Worm (Caenorhabditis elegans) whole organism, L4 larva: ENCODE data around the gene F13D11.4.

Source experiments
- F49E8.2 ChIP-seq: sonication (generic microtip); optimal IDR thresholded peaks from 2 replicates; lab custom pipeline; 2016; ENCODE audit warnings: missing compliant biosample characterization, mild to moderate bottlenecking, missing genetic modification characterization, borderline replicate concordance
- ceh-28 ChIP-seq: fragments of 150-350 bp; optimal IDR thresholded peaks from 2 replicates; lab custom pipeline; 2014; ENCODE audit warnings: missing biosample characterization, missing genetic modification reagents, missing genetic modification characterization
- ctbp-1 ChIP-seq: fragments of 200-800 bp; sonication (Bioruptor generic); IDR thresholded peaks from 2 replicates; pipeline ENCODE4 v1.3.6; 2022; ENCODE audit warnings: missing genetic modification reagents, missing genetic modification characterization, missing compliant biosample characterization
- egl-27 ChIP-seq: sonication (generic microtip); optimal IDR thresholded peaks from 3 replicates; lab custom pipeline; 2017; ENCODE audit warnings: missing biosample characterization, missing genetic modification reagents, missing genetic modification characterization
- fos-1 ChIP-seq: fragments of 150-350 bp; optimal IDR thresholded peaks from 2 replicates; lab custom pipeline; 2014; ENCODE audit warnings: missing biosample characterization, missing genetic modification characterization
- hlh-30 ChIP-seq: sonication (generic microtip); optimal IDR thresholded peaks from 2 replicates; lab custom pipeline; 2017; ENCODE audit warnings: antibody characterized with exemption, mild to moderate bottlenecking, missing genetic modification characterization, missing compliant biosample characterization; ENCODE audit not compliant: insufficient read depth
- lsy-2 ChIP-seq, 2 experiments: fragments of 150-350 bp in 1 of 2; sonication (generic microtip) in 1 of 2; optimal IDR thresholded peaks; 2 replicates each; lab custom pipeline; 2014 to 2017; ENCODE audit warnings: missing biosample characterization in 2 of 2, missing genetic modification characterization in 2 of 2
- madf-5 ChIP-seq, 2 experiments: fragments of 200-800 bp; sonication (Bioruptor generic); IDR thresholded peaks; 2 replicates each; pipeline ENCODE4 v1.3.6; 2022; ENCODE audit warnings: missing compliant biosample characterization in 2 of 2, missing genetic modification characterization in 2 of 2
- madf-9 ChIP-seq: fragments of 200-800 bp; sonication (Bioruptor generic); conservative IDR thresholded peaks from 2 replicates; pipeline ENCODE4 v1.3.6; 2022; ENCODE audit warnings: missing genetic modification reagents, missing genetic modification characterization, missing compliant biosample characterization
- nhr-41 ChIP-seq: fragments of 200-800 bp; sonication (Bioruptor generic); IDR thresholded peaks from 2 replicates; pipeline ENCODE4 v1.3.6; 2022; ENCODE audit warnings: missing genetic modification reagents, missing genetic modification characterization, missing compliant biosample characterization
- snpc-4 ChIP-seq: fragments of 150-350 bp; optimal IDR thresholded peaks from 2 replicates; lab custom pipeline; 2014; ENCODE audit warnings: missing biosample characterization, missing genetic modification characterization
- zag-1 ChIP-seq: fragments of 150-350 bp; optimal IDR thresholded peaks from 2 replicates; lab custom pipeline; 2014; ENCODE audit warnings: missing biosample characterization, missing genetic modification characterization
- zfp-2 ChIP-seq: sonication (generic microtip); optimal IDR thresholded peaks from 2 replicates; lab custom pipeline; 2016; ENCODE audit warnings: mild to moderate bottlenecking, missing genetic modification characterization, missing compliant biosample characterization

- TF ChIP-seq ctbp-1 (GFP tag; lab: Robert Waterston, UW) (no peak), egl-27 (tag; lab: Kevin White, UChicago) (no peak), hlh-30 (no peak), nhr-41 (GFP tag; lab: Robert Waterston, UW) (no peak), snpc-4 (tag; lab: Kevin White, UChicago) (no peak), fos-1 (tag; lab: Kevin White, UChicago) (no peak), zfp-2 (no peak), lsy-2 (tag; optimal IDR thresholded peaks at IDR 0.05; lab: Kevin White, UChicago) (no peak), zag-1 (no peak), F49E8.2 (tag; lab: Kevin White, UChicago) (no peak), madf-9 (no peak), ceh-28 (tag; lab: Kevin White, UChicago) (no peak), madf-5 (GFP tag; IDR thresholded peaks at IDR 0.05; lab: Robert Waterston, UW) (no peak)
Measured at ce11 chrX:5852113-5852512, 17.5 kb upstream of the F13D11.4 start.
